Fruit fly (Drosophila melanogaster): Measurements from ENCODE around the gene CG34426.

CG34426 gene

DNA sequence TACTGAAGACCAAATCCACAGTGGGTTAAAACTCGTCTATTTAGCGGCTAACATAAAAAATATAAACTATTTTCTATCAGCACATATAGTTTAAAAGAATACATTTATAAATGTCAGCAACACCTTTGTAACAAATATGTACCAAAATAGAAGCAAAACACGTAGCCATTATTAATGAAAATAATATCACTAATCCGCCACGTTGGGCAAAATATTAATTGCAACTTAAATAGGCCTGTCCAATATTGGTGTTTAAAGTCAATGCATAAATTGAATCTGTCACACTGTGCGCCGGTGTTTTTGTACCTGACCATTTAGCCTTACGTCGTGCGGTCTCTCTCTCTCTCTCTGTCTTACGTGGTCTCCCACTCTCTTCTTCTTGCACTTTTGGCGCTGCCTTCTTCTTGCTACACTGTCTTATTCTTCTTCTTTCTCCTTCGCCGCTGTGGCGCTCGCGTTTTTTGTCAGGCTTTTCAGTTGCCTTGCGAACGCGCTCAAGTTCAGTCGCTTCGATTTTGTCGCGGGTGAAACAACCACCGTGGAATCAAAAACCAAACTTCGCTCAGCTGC is 36.2 kb upstream of the CG34426 start (continued):
- TF ChIP-seq Myb (GFP tag; optimal IDR thresholded peaks at IDR 0.05) (peak; percentile 87), CG6854 (GFP tag; optimal IDR thresholded peaks at IDR 0.05) (peak; percentile 89), Dip3 (GFP tag; optimal IDR thresholded peaks at IDR 0.05) (peak; percentile 98), knrl (GFP tag; IDR thresholded peaks at IDR 0.05; ENCODE audit: partially characterized antibody) (peak; percentile 75), p53 (GFP tag; optimal IDR thresholded peaks at IDR 0.05) (peak; percentile 61), hbn (GFP tag; IDR thresholded peaks at IDR 0.05; ENCODE audit: partially characterized antibody) (no peak), C15 (GFP tag; IDR thresholded peaks at IDR 0.05) (peak; percentile 94), CG33213 (GFP tag; optimal IDR thresholded peaks at IDR 0.05) (peak; percentile 86), sqz (GFP tag; optimal IDR thresholded peaks at IDR 0.05) (peak; percentile 86), sens-2 (GFP tag; IDR thresholded peaks at IDR 0.05) (peak; percentile 90), Oaz (GFP tag; IDR thresholded peaks at IDR 0.05) (peak; percentile 97), CG15601 (tag; optimal IDR thresholded peaks at IDR 0.05) (peak; percentile 97), Nf-YA (GFP tag; IDR thresholded peaks at IDR 0.05) (peak; percentile 90), Hr78 (GFP tag; optimal IDR thresholded peaks at IDR 0.05) (peak in 1 of 2 experiments; percentile 68), Ravus (GFP tag; IDR thresholded peaks at IDR 0.05) (peak; percentile 88), eve (GFP tag; optimal IDR thresholded peaks at IDR 0.05) (peak; percentile 74 to 100), amos (GFP tag; IDR thresholded peaks at IDR 0.05; ENCODE audit: partially characterized antibody) (peak; percentile 28; the same call in 1 of the 2 replicates), CG8944 (GFP tag; optimal IDR thresholded peaks at IDR 0.05) (peak; percentile 97), Sox100B (GFP tag; optimal IDR thresholded peaks at IDR 0.05) (peak; percentile 99), unc-4 (GFP tag; IDR thresholded peaks at IDR 0.05; ENCODE audit: partially characterized antibody) (0 out of 2 replicates have a peak, but pooled peaks have one; percentile 30), CG13775 (GFP tag; optimal IDR thresholded peaks at IDR 0.05) (peak; percentile 99), CG15696 (tag; optimal IDR thresholded peaks at IDR 0.05) (peak; percentile 64), Max (GFP tag; optimal IDR thresholded peaks at IDR 0.05) (peak; percentile 99), CG10979 (tag; optimal IDR thresholded peaks at IDR 0.05) (peak; percentile 98), CG4424 (GFP tag; optimal IDR thresholded peaks at IDR 0.05) (peak; percentile 97), chinmo (GFP tag; IDR thresholded peaks at IDR 0.05; ENCODE audit: partially characterized antibody) (peak; percentile 95; the same call in 3 of the 4 replicates), NfI (GFP tag; optimal IDR thresholded peaks at IDR 0.05) (peak; percentile 99), tll (GFP tag; optimal IDR thresholded peaks at IDR 0.05) (peak in 1 of 2 experiments; percentile 8), CG9609 (GFP tag; optimal IDR thresholded peaks at IDR 0.05) (peak; percentile 98), twi (tag; optimal IDR thresholded peaks at IDR 0.05) (peak; percentile 98), CG17385 (GFP tag; optimal IDR thresholded peaks at IDR 0.05) (peak; percentile 100), lab (GFP tag; optimal IDR thresholded peaks at IDR 0.05) (peak; percentile 98), CG4404 (GFP tag; IDR thresholded peaks at IDR 0.05) (peak; percentile 97), wor (GFP tag; IDR thresholded peaks at IDR 0.05) (peak; percentile 99), Atf-2 (GFP tag; optimal IDR thresholded peaks at IDR 0.05) (peak; percentile 99), HLH3B (GFP tag; IDR thresholded peaks at IDR 0.05) (peak; percentile 98), CG13424 (tag; optimal IDR thresholded peaks at IDR 0.05) (peak; percentile 99), stwl (tag; optimal IDR thresholded peaks at IDR 0.05) (peak; percentile 55), Hmr (GFP tag; optimal IDR thresholded peaks at IDR 0.05) (peak; percentile 99), CG14710 (tag; optimal IDR thresholded peaks at IDR 0.05) (peak; percentile 97), z (GFP tag; IDR thresholded peaks at IDR 0.05) (no peak), CG1832 (GFP tag; optimal IDR thresholded peaks at IDR 0.05) (no peak), CG12104 (GFP tag; optimal IDR thresholded peaks at IDR 0.05) (peak; percentile 93), CG3995 (GFP tag; optimal IDR thresholded peaks at IDR 0.05) (peak; percentile 82), CG9817 (tag; optimal IDR thresholded peaks at IDR 0.05) (peak; percentile 99), CG5245 (GFP tag; optimal IDR thresholded peaks at IDR 0.05) (peak; percentile 95), D (optimal IDR thresholded peaks at IDR 0.05) (no peak), D (GFP tag; optimal IDR thresholded peaks at IDR 0.05) (peak; percentile 99), CG11695 (GFP tag; IDR thresholded peaks at IDR 0.05) (peak; percentile 98)

Measured in whole organism, embryonic.